Fruit fly (Drosophila melanogaster): ENCODE measurements around the gene mei-38.

Gene mei-38

dm6 chrX:1512753-1513226 is 35.9 kb downstream of the mei-38 start, which contains the start of gene CG14795 (continued):
- TF ChIP-seq CG13894 (tag; optimal IDR thresholded peaks at IDR 0.05) (peak; percentile 78), CG34376 (GFP tag; optimal IDR thresholded peaks at IDR 0.05) (no peak), CG12299 (tag; optimal IDR thresholded peaks at IDR 0.05) (peak; percentile 52), CG16779 (GFP tag; IDR thresholded peaks at IDR 0.05) (no peak), CG9817 (tag; optimal IDR thresholded peaks at IDR 0.05) (peak; percentile 37), Dek (tag; optimal IDR thresholded peaks at IDR 0.05) (peak; percentile 50), phol (tag; optimal IDR thresholded peaks at IDR 0.05) (peak; percentile 73), NC2β (GFP tag; optimal IDR thresholded peaks at IDR 0.05) (peak; percentile 67), mirr (GFP tag; optimal IDR thresholded peaks at IDR 0.05) (no peak), fd96Cb (tag; optimal IDR thresholded peaks at IDR 0.05) (no peak), HLHmδ (GFP tag; optimal IDR thresholded peaks at IDR 0.05) (no peak), pnt (GFP tag; optimal IDR thresholded peaks at IDR 0.05) (no peak), NK7.1 (GFP tag; optimal IDR thresholded peaks at IDR 0.05) (no peak), az2 (GFP tag; optimal IDR thresholded peaks at IDR 0.05) (no peak), CG14441 (GFP tag; IDR thresholded peaks at IDR 0.05) (no peak), CG11695 (GFP tag; IDR thresholded peaks at IDR 0.05) (no peak), Hmr (GFP tag; optimal IDR thresholded peaks at IDR 0.05) (peak; percentile 80), Atf-2 (GFP tag; optimal IDR thresholded peaks at IDR 0.05) (no peak), BEAF-32 (GFP tag; optimal IDR thresholded peaks at IDR 0.05) (peak; percentile 97), sens-2 (GFP tag; IDR thresholded peaks at IDR 0.05) (no peak), ind (GFP tag; optimal IDR thresholded peaks at IDR 0.05) (no peak), CG3838 (GFP tag; optimal IDR thresholded peaks at IDR 0.05) (no peak), danr (GFP tag; IDR thresholded peaks at IDR 0.05) (no peak), MESR4 (GFP tag; optimal IDR thresholded peaks at IDR 0.05) (peak; percentile 91), CG4820 (GFP tag; optimal IDR thresholded peaks at IDR 0.05) (no peak), zen (tag; optimal IDR thresholded peaks at IDR 0.05) (peak; percentile 78), CG43689 (GFP tag; IDR thresholded peaks at IDR 0.05) (no peak), TFAM (GFP tag; optimal IDR thresholded peaks at IDR 0.05) (no peak), Ets65A (GFP tag) (peak; percentile 94), CG15479 (GFP tag; optimal IDR thresholded peaks at IDR 0.05) (no peak), Bdp1 (GFP tag; optimal IDR thresholded peaks at IDR 0.05) (peak; percentile 18), CG15696 (tag; optimal IDR thresholded peaks at IDR 0.05) (no peak), CG7987 (GFP tag; optimal IDR thresholded peaks at IDR 0.05) (peak; percentile 14), ERR (GFP tag; optimal IDR thresholded peaks at IDR 0.05) (peak; percentile 6), Doc3 (GFP tag; IDR thresholded peaks at IDR 0.05; ENCODE audit: partially characterized antibody) (peak; percentile 88), Lhr (GFP tag; optimal IDR thresholded peaks at IDR 0.05) (peak; percentile 93), Fer2 (tag; optimal IDR thresholded peaks at IDR 0.05) (no peak), CG1792 (GFP tag; optimal IDR thresholded peaks at IDR 0.05) (peak; percentile 66), CG6854 (GFP tag; optimal IDR thresholded peaks at IDR 0.05) (no peak), scrt (GFP tag; optimal IDR thresholded peaks at IDR 0.05) (peak; percentile 20), CG14710 (tag; optimal IDR thresholded peaks at IDR 0.05) (peak; percentile 75), chif (GFP tag; optimal IDR thresholded peaks at IDR 0.05) (peak in 1 of 2 experiments; percentile 2), Lim3 (GFP tag; IDR thresholded peaks at IDR 0.05) (no peak), CG18476 (GFP tag; optimal IDR thresholded peaks at IDR 0.05) (no peak), trem (tag; optimal IDR thresholded peaks at IDR 0.05) (peak; percentile 80), fu2 (GFP tag; optimal IDR thresholded peaks at IDR 0.05) (peak; percentile 7), CG6683 (GFP tag; optimal IDR thresholded peaks at IDR 0.05) (peak; percentile 35), CG5245 (GFP tag; optimal IDR thresholded peaks at IDR 0.05) (no peak), CG1529 (GFP tag; optimal IDR thresholded peaks at IDR 0.05) (no peak), Aef1 (GFP tag; IDR thresholded peaks at IDR 0.05) (no peak)
